Fruit fly (Drosophila melanogaster) whole organism, wandering third instar larva: ENCODE data around the gene CG15399.

ENCODE experiments used
- Abd-B ChIP-seq: fragments of >200 bp; optimal IDR thresholded peaks from 2 replicates; lab custom pipeline; 2017; ENCODE audit warnings: missing biosample characterization, missing genetic modification characterization
- CG32264 ChIP-seq: fragments of 200-800 bp; sonication (Bioruptor generic); optimal IDR thresholded peaks from 2 replicates; lab custom pipeline; 2016; ENCODE audit warnings: missing biosample characterization, missing genetic modification characterization
- CG9705 ChIP-seq: fragments of 200-800 bp; sonication (Bioruptor generic); optimal IDR thresholded peaks from 2 replicates; lab custom pipeline; 2018; ENCODE audit warnings: missing biosample characterization, mild to moderate bottlenecking, missing genetic modification characterization
- CrebA ChIP-seq: fragments of 200-800 bp; sonication (Bioruptor generic); optimal IDR thresholded peaks from 2 replicates; lab custom pipeline; 2016; ENCODE audit warnings: missing biosample characterization, mild to moderate bottlenecking, missing genetic modification characterization, borderline replicate concordance
- Dfd ChIP-seq: fragments of >200 bp; optimal IDR thresholded peaks from 2 replicates; lab custom pipeline; 2017; ENCODE audit warnings: missing biosample characterization, missing genetic modification characterization
- Dif ChIP-seq: fragments of 200-275, 200-300 bp; sonication (Bioruptor generic); optimal IDR thresholded peaks from 2 replicates; lab custom pipeline; 2018; ENCODE audit warnings: missing biosample characterization, missing genetic modification characterization; ENCODE audit not compliant: partially characterized antibody
- HLH106 ChIP-seq: fragments of 200-800 bp; optimal IDR thresholded peaks from 3 replicates; lab custom pipeline; 2019; ENCODE audit warnings: missing biosample characterization, mild to moderate bottlenecking, missing genetic modification characterization, moderate library complexity
- Hnf4 ChIP-seq: fragments of 200-800 bp; sonication (Bioruptor generic); optimal IDR thresholded peaks from 2 replicates; lab custom pipeline; 2016; ENCODE audit warnings: missing biosample characterization, mild to moderate bottlenecking, missing genetic modification characterization
- Hr83 ChIP-seq: fragments of 200-300 bp; sonication (Bioruptor generic); optimal IDR thresholded peaks from 2 replicates; lab custom pipeline; 2016; ENCODE audit warnings: missing biosample characterization, mild to moderate bottlenecking, missing genetic modification characterization, moderate library complexity; ENCODE audit not compliant: poor library complexity, severe bottlenecking
- Jra ChIP-seq: sonication (Bioruptor generic); optimal IDR thresholded peaks from 2 replicates; lab custom pipeline; 2016; ENCODE audit warnings: missing biosample characterization, missing genetic modification characterization
- Mio ChIP-seq: sonication (Bioruptor generic); optimal IDR thresholded peaks from 2 replicates; lab custom pipeline; 2016; ENCODE audit warnings: missing biosample characterization, missing genetic modification characterization
- Myc ChIP-seq: fragments of >200 bp; optimal IDR thresholded peaks from 2 replicates; lab custom pipeline; 2017
- N ChIP-seq: fragments of >200 bp; optimal IDR thresholded peaks from 2 replicates; lab custom pipeline; 2018; ENCODE audit warnings: missing biosample characterization, missing external identifiers, missing genetic modification characterization
- OdsH ChIP-seq: fragments of 200-800 bp; sonication (Bioruptor generic); optimal IDR thresholded peaks from 2 replicates; lab custom pipeline; 2016; ENCODE audit warnings: missing biosample characterization, mild to moderate bottlenecking, missing genetic modification characterization
- Rel ChIP-seq, 2 experiments: fragments of 200-800 bp; sonication (Bioruptor generic) in 1 of 2; optimal IDR thresholded peaks; 2 replicates in 1 of 2; 3 replicates in 1 of 2; lab custom pipeline; 2016 to 2019; ENCODE audit warnings: mild to moderate bottlenecking in 2 of 2, missing biosample characterization in 2 of 2, missing genetic modification characterization in 2 of 2, moderate library complexity in 1 of 2
- Sp1 ChIP-seq: fragments of 200-800 bp; sonication (Bioruptor generic); optimal IDR thresholded peaks from 3 replicates; lab custom pipeline; 2019; ENCODE audit warnings: missing biosample characterization, mild to moderate bottlenecking, missing genetic modification characterization, moderate library complexity
- Vsx2 ChIP-seq: fragments of 200-300, 225-300 bp; sonication (Bioruptor generic); optimal IDR thresholded peaks from 2 replicates; lab custom pipeline; 2018; ENCODE audit warnings: missing biosample characterization, missing genetic modification characterization; ENCODE audit not compliant: partially characterized antibody
- br ChIP-seq: fragments of 200-800 bp; sonication (Bioruptor generic); optimal IDR thresholded peaks from 2 replicates; lab custom pipeline; 2016; ENCODE audit warnings: missing biosample characterization, missing genetic modification characterization
- brk ChIP-seq: fragments of 200-800 bp; sonication (Bioruptor generic); optimal IDR thresholded peaks from 2 replicates; lab custom pipeline; 2016; ENCODE audit warnings: missing biosample characterization, mild to moderate bottlenecking, missing genetic modification characterization
- dl ChIP-seq, 2 experiments: fragments of 175-275, 200-275 bp in 1 of 2; fragments of 200-275 bp in 1 of 2; sonication (Bioruptor generic); optimal IDR thresholded peaks; lab custom pipeline; 2018; ENCODE audit warnings: mild to moderate bottlenecking in 2 of 2, missing biosample characterization in 2 of 2, missing genetic modification characterization in 2 of 2, moderate library complexity in 2 of 2; ENCODE audit not compliant: partially characterized antibody in 2 of 2, insufficient read depth in 1 of 2
- dmrt93B ChIP-seq: fragments of 200-800 bp; sonication (Bioruptor generic); optimal IDR thresholded peaks from 2 replicates; lab custom pipeline; 2018; ENCODE audit warnings: missing biosample characterization, mild to moderate bottlenecking, missing genetic modification characterization
- dsf ChIP-seq: sonication (Bioruptor generic); optimal IDR thresholded peaks from 2 replicates; lab custom pipeline; 2016; ENCODE audit warnings: missing biosample characterization, missing genetic modification characterization, borderline replicate concordance
- ey ChIP-seq: fragments of 200-800 bp; sonication (Bioruptor generic); optimal IDR thresholded peaks from 2 replicates; lab custom pipeline; 2016; ENCODE audit warnings: missing biosample characterization, missing genetic modification characterization
- foxo ChIP-seq, 2 experiments: fragments of 200-800 bp; sonication (Bioruptor generic); optimal IDR thresholded peaks; 2 replicates in 1 of 2; 3 replicates in 1 of 2; lab custom pipeline; 2016 to 2017; ENCODE audit warnings: missing biosample characterization in 2 of 2, missing genetic modification characterization in 2 of 2
- fru ChIP-seq: fragments of 200-800 bp; sonication (Bioruptor generic); optimal IDR thresholded peaks from 3 replicates; lab custom pipeline; 2016; ENCODE audit warnings: missing biosample characterization, mild to moderate bottlenecking, missing genetic modification characterization
- h ChIP-seq: fragments of 200-800 bp; sonication (Bioruptor generic); optimal IDR thresholded peaks from 3 replicates; lab custom pipeline; 2016; ENCODE audit warnings: missing biosample characterization, mild to moderate bottlenecking, missing genetic modification characterization
- jim ChIP-seq: fragments of 175-275, 200-325 bp; sonication (Bioruptor generic); optimal IDR thresholded peaks from 2 replicates; lab custom pipeline; 2016; ENCODE audit warnings: missing biosample characterization, mild to moderate bottlenecking, missing genetic modification characterization
- pan ChIP-seq: fragments of >200 bp; optimal IDR thresholded peaks from 2 replicates; lab custom pipeline; 2017
- psq ChIP-seq: fragments of 200-800 bp; sonication (Bioruptor generic); optimal IDR thresholded peaks from 3 replicates; lab custom pipeline; 2017; ENCODE audit warnings: missing biosample characterization, mild to moderate bottlenecking, missing genetic modification characterization, moderate library complexity
- rgr ChIP-seq: fragments of 200-800 bp; sonication (Bioruptor generic); optimal IDR thresholded peaks from 3 replicates; lab custom pipeline; 2016; ENCODE audit warnings: missing biosample characterization, mild to moderate bottlenecking, missing genetic modification characterization
- sage ChIP-seq: fragments of 200-800 bp; sonication (Bioruptor generic); optimal IDR thresholded peaks from 2 replicates; lab custom pipeline; 2016; ENCODE audit warnings: missing biosample characterization, mild to moderate bottlenecking, missing genetic modification characterization
- sv ChIP-seq: fragments of 200-800 bp; sonication (Bioruptor generic); optimal IDR thresholded peaks from 3 replicates; lab custom pipeline; 2016; ENCODE audit warnings: missing biosample characterization, missing genetic modification characterization
- tai ChIP-seq: sonication (Bioruptor generic); optimal IDR thresholded peaks from 2 replicates; lab custom pipeline; 2016; ENCODE audit warnings: missing biosample characterization, missing genetic modification characterization
- woc ChIP-seq: sonication (Bioruptor generic); optimal IDR thresholded peaks from 2 replicates; lab custom pipeline; 2016; ENCODE audit warnings: missing biosample characterization, mild to moderate bottlenecking, missing genetic modification characterization

CG15399 gene

dm6 chr2L:2751904-2752459 lies 19.6 kb downstream of the CG15399 start, which contains the start of gene Bacc:
TSS of gene Bacc (plus strand) at chr2L:2752445.
- TF ChIP-seq Hnf4 (peak; percentile 81), CG32264 (GFP tag; lab: Kevin White, UChicago) (peak; percentile 82), Hr83 (GFP tag; lab: Kevin White, UChicago) (peak; percentile 87), ey (peak; percentile 97), Vsx2 (no peak), jim (GFP tag; lab: Kevin White, UChicago) (no peak), CrebA (GFP tag; lab: Kevin White, UChicago) (no peak), OdsH (GFP tag; lab: Kevin White, UChicago) (peak; percentile 98), Abd-B (GFP tag; lab: Kevin White, UChicago) (no peak), foxo (GFP tag; optimal IDR thresholded peaks at IDR 0.05; lab: Kevin White, UChicago) (peak; percentile 89 to 98), pan (lab: Kevin White, UChicago) (no peak), woc (GFP tag; lab: Kevin White, UChicago) (peak; percentile 92), CG9705 (GFP tag; lab: Kevin White, UChicago) (peak; percentile 92), sv (GFP tag; lab: Kevin White, UChicago) (peak; percentile 81), psq (peak; percentile 93), tai (GFP tag; lab: Kevin White, UChicago) (no peak), dmrt93B (GFP tag; lab: Kevin White, UChicago) (peak; percentile 96), rgr (peak; percentile 95), Jra (GFP tag; lab: Kevin White, UChicago) (peak; percentile 90), fru (GFP tag; lab: Kevin White, UChicago) (peak; percentile 98), h (GFP tag; lab: Kevin White, UChicago) (peak; percentile 96), dl (GFP tag; optimal IDR thresholded peaks at IDR 0.05; lab: Kevin White, UChicago; ENCODE audit: insufficient read depth in 1 of 2, partially characterized antibody in 2 of 2) (peak; percentile 12 to 28), brk (GFP tag; lab: Kevin White, UChicago) (peak; percentile 40), Dfd (GFP tag; lab: Kevin White, UChicago) (peak; percentile 76), Sp1 (peak; percentile 98), Mio (GFP tag; lab: Kevin White, UChicago) (peak; percentile 76), sage (GFP tag; lab: Kevin White, UChicago) (peak; percentile 85), HLH106 (tag; lab: Kevin White, UChicago) (peak; percentile 96), dsf (GFP tag; lab: Kevin White, UChicago) (peak; percentile 65), Dif (GFP tag; lab: Kevin White, UChicago) (peak; percentile 61), Myc (lab: Kevin White, UChicago) (no peak), N (GFP tag; lab: Kevin White, UChicago) (peak; percentile 12), Rel (GFP tag; optimal IDR thresholded peaks at IDR 0.05; lab: Kevin White, UChicago) (peak; percentile 85), Rel (tag; optimal IDR thresholded peaks at IDR 0.05; lab: Kevin White, UChicago) (peak; percentile 25), br (GFP tag; lab: Kevin White, UChicago) (peak; percentile 97)

- TF ChIP-seq Jra (GFP tag; lab: Kevin White, UChicago) (no peak), br (GFP tag; lab: Kevin White, UChicago) (no peak), Rel (GFP tag; optimal IDR thresholded peaks at IDR 0.05; lab: Kevin White, UChicago) (no peak), Rel (tag; optimal IDR thresholded peaks at IDR 0.05; lab: Kevin White, UChicago) (peak; percentile 70), Myc (lab: Kevin White, UChicago) (no peak), Dif (GFP tag; lab: Kevin White, UChicago) (peak; percentile 57), fru (GFP tag; lab: Kevin White, UChicago) (no peak), Vsx2 (no peak), dl (GFP tag; optimal IDR thresholded peaks at IDR 0.05; lab: Kevin White, UChicago; ENCODE audit: insufficient read depth in 1 of 2, partially characterized antibody in 2 of 2) (peak in 1 of 2 experiments; percentile 13), HLH106 (tag; lab: Kevin White, UChicago) (no peak), Hnf4 (peak; percentile 16), sv (GFP tag; lab: Kevin White, UChicago) (no peak), Hr83 (GFP tag; lab: Kevin White, UChicago) (peak; percentile 1), CG32264 (GFP tag; lab: Kevin White, UChicago) (no peak), dmrt93B (GFP tag; lab: Kevin White, UChicago) (no peak), Sp1 (no peak), rgr (no peak), OdsH (GFP tag; lab: Kevin White, UChicago) (no peak), h (GFP tag; lab: Kevin White, UChicago) (peak; percentile 54)
These were observed 20.4 kb downstream of the CG15399 start for dm6 chr2L:2751085-2751710.
